Worm (Caenorhabditis elegans): Measurements from ENCODE around the gene nucb-1.
A peak's percentile ranks its signal among the peaks of the same experiment; 100 is the strongest.

Gene nucb-1

DNA sequence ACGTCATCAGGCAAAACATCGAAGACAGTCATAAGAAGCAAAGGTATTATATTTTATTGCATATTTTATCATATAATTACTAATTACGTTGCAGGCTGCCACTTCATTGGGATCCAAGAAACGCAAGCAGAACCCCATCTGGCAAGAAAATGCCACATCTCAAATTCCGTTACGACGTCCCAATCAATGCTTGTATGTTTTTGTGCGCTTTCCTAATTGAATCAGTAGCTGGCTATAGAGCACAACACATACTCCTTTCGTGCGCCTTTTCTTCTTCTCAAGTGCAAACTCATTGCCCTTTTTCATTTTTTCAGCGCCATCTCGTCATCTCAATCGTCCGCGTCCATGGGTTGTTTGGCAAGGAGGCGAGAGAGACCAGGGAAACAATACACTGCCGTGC is 46.6 kb upstream of the nucb-1 start:
- TF ChIP-seq mbf-1 (tag; optimal IDR thresholded peaks at IDR 0.05) (no peak), lsy-2 (tag; optimal IDR thresholded peaks at IDR 0.05) (no peak), nhr-21 (tag; optimal IDR thresholded peaks at IDR 0.05) (no peak), mdl-1 (tag; optimal IDR thresholded peaks at IDR 0.05) (no peak), R02D3.7 (tag; optimal IDR thresholded peaks at IDR 0.05) (no peak), lin-13 (GFP tag; optimal IDR thresholded peaks at IDR 0.05) (no peak)

DNA sequence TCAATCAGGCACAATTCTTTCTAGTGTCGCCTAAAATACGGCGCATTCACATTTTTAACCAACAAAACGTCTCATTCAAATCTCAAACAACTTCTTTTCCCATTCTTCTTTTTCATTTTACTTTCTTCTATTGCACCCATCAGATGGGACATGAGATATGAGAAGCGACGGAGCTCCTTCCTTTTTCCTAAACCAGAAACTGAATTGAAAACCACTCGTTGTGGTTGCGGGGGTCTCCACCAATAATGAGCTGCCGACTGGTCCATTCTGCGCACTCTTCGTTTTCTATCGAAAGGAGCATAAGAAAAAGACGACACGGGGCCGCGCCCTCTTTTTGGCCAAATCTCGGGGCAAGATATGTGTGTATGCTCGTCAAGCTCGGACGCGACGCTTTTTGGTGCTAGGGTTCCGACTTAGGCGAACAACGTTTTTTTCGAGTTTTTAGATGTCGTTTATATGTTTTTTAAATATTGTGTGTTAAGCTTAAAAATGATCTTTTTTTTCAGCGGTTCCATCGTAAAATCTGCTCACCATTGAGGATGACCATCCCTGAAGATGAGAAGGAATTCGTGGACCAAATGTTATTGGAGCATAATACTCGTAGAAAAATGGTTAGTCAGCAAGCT is 43.1 kb upstream of the nucb-1 start, which contains the start of gene F09B9.5:
TSS of gene F09B9.5 (plus strand) at position 501 of the 626 bp plus-strand sequence.
- TF ChIP-seq zag-1 (tag; optimal IDR thresholded peaks at IDR 0.05) (peak; percentile 6), sem-4 (tag; optimal IDR thresholded peaks at IDR 0.05) (peak; percentile 20), fos-1 (tag; optimal IDR thresholded peaks at IDR 0.05) (no peak), C34F6.9 (tag; optimal IDR thresholded peaks at IDR 0.05) (peak; percentile 14), egl-27 (tag; optimal IDR thresholded peaks at IDR 0.05) (peak; percentile 20), ceh-82 (tag; optimal IDR thresholded peaks at IDR 0.05) (no peak)

DNA sequence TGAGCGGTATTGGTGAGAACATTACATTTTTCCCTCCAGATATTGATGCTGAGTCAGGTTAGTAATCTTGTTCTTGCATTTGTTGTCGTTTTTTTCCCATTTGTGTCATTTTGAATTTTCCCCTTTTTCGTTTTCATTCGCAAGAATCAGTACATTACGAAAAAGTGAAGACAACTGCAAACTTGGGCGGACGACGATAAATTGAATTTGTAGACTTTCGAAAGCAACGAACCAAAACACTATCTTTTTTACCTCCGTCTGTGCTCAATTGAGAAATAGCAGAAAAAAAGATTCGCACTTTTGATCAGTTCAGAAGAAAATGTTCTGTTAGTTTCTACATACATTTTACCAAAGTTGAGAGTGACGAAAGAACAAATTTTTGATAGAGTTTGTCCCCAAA is 42.4 kb upstream of the nucb-1 start:
- TF ChIP-seq fos-1 (tag; optimal IDR thresholded peaks at IDR 0.05) (no peak), gmeb-1 (tag; optimal IDR thresholded peaks at IDR 0.05) (no peak), ztf-1 (GFP tag; conservative IDR thresholded peaks at IDR 0.05) (no peak), dmd-4 (tag; optimal IDR thresholded peaks at IDR 0.05) (no peak), C34F6.9 (tag; optimal IDR thresholded peaks at IDR 0.05) (no peak), ztf-11 (tag; optimal IDR thresholded peaks at IDR 0.05) (no peak)

DNA sequence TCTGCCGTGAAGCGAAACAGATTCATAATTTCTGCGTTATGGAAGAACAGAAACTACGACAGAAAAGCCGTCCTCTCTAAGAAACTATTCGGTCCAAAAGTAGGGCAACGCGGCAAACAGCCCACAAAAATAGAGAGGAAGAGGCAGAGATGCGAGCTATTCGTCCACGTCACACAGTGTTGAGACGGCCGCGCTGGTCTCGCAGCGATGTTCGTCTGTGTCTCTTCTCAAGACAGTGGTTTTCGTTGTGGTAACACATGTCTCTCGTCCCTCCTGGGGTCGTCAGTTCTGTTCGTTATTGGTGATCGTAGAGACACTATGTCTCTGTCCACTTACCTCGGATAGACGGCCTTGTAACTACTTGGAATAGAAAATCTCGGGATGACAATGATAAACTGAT is 38.8 kb upstream of the nucb-1 start, which contains the start of gene erd-2.1:
TSS of gene erd-2.1 (minus strand) at position 114 of the 400 bp plus-strand sequence.
- TF ChIP-seq ztf-4 (tag; optimal IDR thresholded peaks at IDR 0.05) (no peak), lin-13 (GFP tag; optimal IDR thresholded peaks at IDR 0.05) (peak; percentile 37), nhr-10 (tag; optimal IDR thresholded peaks at IDR 0.05) (no peak), mdl-1 (tag; optimal IDR thresholded peaks at IDR 0.05) (peak; percentile 9 to 40), lin-39 (tag; optimal IDR thresholded peaks at IDR 0.05) (no peak), sma-3 (GFP tag; optimal IDR thresholded peaks at IDR 0.05) (peak; percentile 55), unc-55 (GFP tag; optimal IDR thresholded peaks at IDR 0.05) (peak; percentile 67), nhr-129 (tag; optimal IDR thresholded peaks at IDR 0.05) (peak; percentile 87), C34F6.9 (tag; optimal IDR thresholded peaks at IDR 0.05) (peak; percentile 62), sem-4 (tag; optimal IDR thresholded peaks at IDR 0.05) (peak; percentile 67), nhr-21 (tag; optimal IDR thresholded peaks at IDR 0.05) (peak; percentile 72), sma-9 (GFP tag; optimal IDR thresholded peaks at IDR 0.05) (peak; percentile 71), sma-9 (tag; optimal IDR thresholded peaks at IDR 0.05) (no peak), lsy-2 (tag; optimal IDR thresholded peaks at IDR 0.05) (peak in 1 of 2 experiments; percentile 72), crh-2 (tag; optimal IDR thresholded peaks at IDR 0.05) (peak; percentile 98), ceh-16 (tag; optimal IDR thresholded peaks at IDR 0.05) (peak; percentile 7), nhr-6 (tag; optimal IDR thresholded peaks at IDR 0.05) (no peak), fos-1 (tag; optimal IDR thresholded peaks at IDR 0.05) (peak; percentile 73), zag-1 (tag; optimal IDR thresholded peaks at IDR 0.05) (peak; percentile 59), F13H6.1 (tag; optimal IDR thresholded peaks at IDR 0.05) (peak; percentile 51)

DNA sequence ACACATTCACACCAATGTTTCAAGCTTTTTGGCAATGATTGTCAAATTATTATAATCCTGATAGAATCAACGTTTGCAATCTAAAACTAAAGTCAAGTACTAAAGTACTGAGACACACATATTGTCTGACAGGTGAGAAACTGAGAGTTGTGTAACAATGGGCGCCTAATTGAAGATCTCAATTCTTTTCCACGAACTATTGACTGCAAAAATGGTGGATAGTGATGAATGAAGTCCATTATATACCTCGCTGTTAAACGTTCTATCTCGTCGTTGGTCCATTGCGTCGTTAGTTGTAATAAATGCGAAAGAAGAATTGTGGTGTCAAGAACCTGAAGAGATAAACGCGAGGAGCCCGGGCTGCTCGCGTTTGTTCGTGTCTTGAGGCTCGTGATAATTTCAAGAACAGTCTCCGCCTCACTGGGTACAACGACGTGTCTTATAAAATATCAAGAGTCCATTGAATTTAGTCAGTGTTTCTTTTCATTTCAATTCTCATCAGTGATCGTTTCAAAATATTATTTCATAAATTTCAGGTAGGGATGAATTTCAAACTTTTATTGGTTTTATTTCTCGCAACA is 37.3 kb upstream of the nucb-1 start, which contains the start of gene F09B9.4:
TSS of gene F09B9.4 (plus strand) at position 531 of the 581 bp plus-strand sequence.
- TF ChIP-seq nhr-129 (tag; optimal IDR thresholded peaks at IDR 0.05) (peak; percentile 10), nhr-25 (tag; optimal IDR thresholded peaks at IDR 0.05) (no peak), F13H6.1 (tag; optimal IDR thresholded peaks at IDR 0.05) (peak; percentile 8), C34F6.9 (tag; optimal IDR thresholded peaks at IDR 0.05) (peak; percentile 23)

DNA sequence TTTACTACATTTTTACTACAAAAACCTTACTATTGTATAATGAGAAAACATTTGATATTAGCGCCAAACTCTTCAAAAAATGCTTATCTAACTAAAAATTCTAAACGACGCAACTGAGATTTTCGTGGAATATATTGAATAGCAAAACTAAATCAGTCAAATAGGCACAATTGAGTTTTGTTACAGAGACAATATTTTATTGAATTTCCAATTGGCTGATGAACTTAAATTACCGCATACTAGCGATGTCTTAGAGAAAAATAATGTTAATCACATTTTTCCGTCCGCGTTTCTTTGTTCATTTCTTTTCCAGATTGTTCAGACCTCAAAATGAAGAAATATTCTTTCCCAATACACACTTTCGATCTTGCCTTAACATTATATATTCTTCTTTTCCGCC is 35.0 kb upstream of the nucb-1 start:
- no peak for TF ChIP-seq ama-1 (optimal IDR thresholded peaks at IDR 0.05)
- no peak for TF ChIP-seq nhr-10 (tag; optimal IDR thresholded peaks at IDR 0.05)
- TF ChIP-seq nhr-129 (tag; optimal IDR thresholded peaks at IDR 0.05): no peak
- no peak for TF ChIP-seq peb-1 (tag; optimal IDR thresholded peaks at IDR 0.05)
- TF ChIP-seq dmd-4 (tag; optimal IDR thresholded peaks at IDR 0.05): no peak
- TF ChIP-seq ceh-82 (tag; optimal IDR thresholded peaks at IDR 0.05): no peak
- no peak for TF ChIP-seq elt-3 (tag; optimal IDR thresholded peaks at IDR 0.05)
- TF ChIP-seq F13H6.1 (tag; optimal IDR thresholded peaks at IDR 0.05): no peak
- no peak for TF ChIP-seq ztf-11 (tag; optimal IDR thresholded peaks at IDR 0.05)
- TF ChIP-seq elt-1 (tag; optimal IDR thresholded peaks at IDR 0.05): no peak
- TF ChIP-seq mbf-1 (tag; optimal IDR thresholded peaks at IDR 0.05): no peak
